Worm (Caenorhabditis elegans) whole organism, late embryonic: ENCODE results near the gene F07C3.2.

ENCODE experiments used
- C08G9.2 ChIP-seq: sonication (generic microtip); optimal IDR thresholded peaks from 2 replicates; lab custom pipeline; 2016; ENCODE audit warnings: mild to moderate bottlenecking, missing genetic modification characterization, moderate library complexity, missing compliant biosample characterization
- T23F11.4 ChIP-seq: fragments of 200-800 bp; sonication (Bioruptor generic); optimal IDR thresholded peaks from 2 replicates; lab custom pipeline; 2018; ENCODE audit warnings: mild to moderate bottlenecking, missing genetic modification characterization, missing compliant biosample characterization
- Y22D7AL.16 ChIP-seq: sonication (generic microtip); optimal IDR thresholded peaks from 2 replicates; lab custom pipeline; 2016; ENCODE audit warnings: missing genetic modification characterization, missing compliant biosample characterization
- ahr-1 ChIP-seq: sonication (generic microtip); optimal IDR thresholded peaks from 2 replicates; lab custom pipeline; 2016; ENCODE audit warnings: missing genetic modification characterization, missing compliant biosample characterization
- ceh-19 ChIP-seq: fragments of 200-800 bp; sonication (Bioruptor generic); optimal IDR thresholded peaks from 2 replicates; lab custom pipeline; 2018; ENCODE audit warnings: mild to moderate bottlenecking, missing genetic modification characterization, missing compliant biosample characterization
- ceh-22 ChIP-seq: sonication (generic microtip); optimal IDR thresholded peaks from 2 replicates; lab custom pipeline; 2017; ENCODE audit warnings: missing biosample characterization, missing genetic modification characterization
- ceh-24 ChIP-seq: sonication (generic microtip); optimal IDR thresholded peaks from 2 replicates; lab custom pipeline; 2016; ENCODE audit warnings: mild to moderate bottlenecking, missing genetic modification characterization, missing compliant biosample characterization
- ceh-31 ChIP-seq: sonication (generic microtip); optimal IDR thresholded peaks from 2 replicates; lab custom pipeline; 2016; ENCODE audit warnings: missing genetic modification characterization, missing compliant biosample characterization
- ceh-34 ChIP-seq: sonication (generic microtip); optimal IDR thresholded peaks from 2 replicates; lab custom pipeline; 2016; ENCODE audit warnings: mild to moderate bottlenecking, missing genetic modification characterization, missing compliant biosample characterization
- ceh-48 ChIP-seq: sonication (generic microtip); optimal IDR thresholded peaks from 2 replicates; lab custom pipeline; 2016; ENCODE audit warnings: missing genetic modification characterization, inconsistent platforms, missing compliant biosample characterization
- dve-1 ChIP-seq: sonication (generic microtip); optimal IDR thresholded peaks from 2 replicates; lab custom pipeline; 2017; ENCODE audit warnings: antibody characterized with exemption, mild to moderate bottlenecking, missing genetic modification characterization, missing compliant biosample characterization
- elt-2 ChIP-seq: sonication (generic microtip); optimal IDR thresholded peaks from 2 replicates; lab custom pipeline; 2016; ENCODE audit warnings: missing genetic modification reagents, missing genetic modification characterization, missing compliant biosample characterization
- elt-4 ChIP-seq: sonication (generic microtip); optimal IDR thresholded peaks from 2 replicates; lab custom pipeline; 2016; ENCODE audit warnings: missing genetic modification characterization, missing compliant biosample characterization
- ets-4 ChIP-seq: sonication (generic microtip); optimal IDR thresholded peaks from 2 replicates; lab custom pipeline; 2016; ENCODE audit warnings: missing genetic modification characterization, missing compliant biosample characterization
- eyg-1 ChIP-seq: sonication (generic microtip); optimal IDR thresholded peaks from 2 replicates; lab custom pipeline; 2016; ENCODE audit warnings: missing genotype, missing genetic modification characterization, missing compliant biosample characterization
- fkh-6 ChIP-seq: sonication (generic microtip); optimal IDR thresholded peaks from 2 replicates; lab custom pipeline; 2016; ENCODE audit warnings: missing genetic modification characterization, missing compliant biosample characterization
- hlh-15 ChIP-seq: sonication (generic microtip); optimal IDR thresholded peaks from 2 replicates; lab custom pipeline; 2016; ENCODE audit warnings: missing genetic modification characterization, missing compliant biosample characterization
- hlh-6 ChIP-seq: sonication (generic microtip); optimal IDR thresholded peaks from 2 replicates; lab custom pipeline; 2016; ENCODE audit warnings: missing genotype, missing genetic modification characterization, missing compliant biosample characterization
- hlh-8 ChIP-seq: sonication (generic microtip); optimal IDR thresholded peaks from 2 replicates; lab custom pipeline; 2016; ENCODE audit warnings: missing genotype, missing genetic modification characterization, missing compliant biosample characterization
- lim-6 ChIP-seq: sonication (generic microtip); optimal IDR thresholded peaks from 2 replicates; lab custom pipeline; 2016; ENCODE audit warnings: missing genetic modification characterization, missing compliant biosample characterization
- pax-1 ChIP-seq: fragments of 150-350 bp; optimal IDR thresholded peaks from 2 replicates; lab custom pipeline; 2014; ENCODE audit warnings: missing biosample characterization, missing genetic modification characterization
- pha-2 ChIP-seq: sonication (generic microtip); optimal IDR thresholded peaks from 2 replicates; lab custom pipeline; 2017; ENCODE audit warnings: mild to moderate bottlenecking, missing genetic modification characterization, missing compliant biosample characterization
- pha-4 ChIP-seq: fragments of 150-350 bp; optimal IDR thresholded peaks from 2 replicates; lab custom pipeline; 2018; ENCODE audit warnings: missing biosample characterization, missing genetic modification reagents, missing genetic modification characterization
- ref-2 ChIP-seq: sonication (generic microtip); optimal IDR thresholded peaks from 2 replicates; lab custom pipeline; 2016; ENCODE audit warnings: missing genetic modification characterization, missing compliant biosample characterization
- rnt-1 ChIP-seq: sonication (generic microtip); optimal IDR thresholded peaks from 2 replicates; lab custom pipeline; 2016; ENCODE audit warnings: missing genetic modification characterization, missing compliant biosample characterization
- sox-2 ChIP-seq: fragments of 200-800 bp; sonication (Bioruptor generic); IDR thresholded peaks from 2 replicates; pipeline ENCODE4 v1.3.6; 2022; ENCODE audit warnings: missing genetic modification reagents, missing genetic modification characterization, missing compliant biosample characterization
- tbx-2 ChIP-seq: sonication (generic microtip); optimal IDR thresholded peaks from 2 replicates; lab custom pipeline; 2016; ENCODE audit warnings: missing genetic modification characterization, missing compliant biosample characterization
- tbx-7 ChIP-seq: sonication (generic microtip); optimal IDR thresholded peaks from 2 replicates; lab custom pipeline; 2016; ENCODE audit warnings: missing genotype, missing genetic modification characterization, missing compliant biosample characterization
- unc-3 ChIP-seq, 2 experiments: fragments of 200-800 bp in 1 of 2; sonication (Bioruptor generic) in 1 of 2; sonication (generic microtip) in 1 of 2; conservative IDR thresholded peaks in 1 of 2; optimal IDR thresholded peaks in 1 of 2; 2 replicates each; pipeline versions ENCODE4 v1.3.6 to Lab custom; 2016 to 2022; ENCODE audit warnings: missing compliant biosample characterization in 2 of 2, missing genetic modification characterization in 2 of 2, missing genetic modification reagents in 1 of 2
- unc-42 ChIP-seq: sonication (generic microtip); optimal IDR thresholded peaks from 2 replicates; lab custom pipeline; 2016; ENCODE audit warnings: missing genotype, missing genetic modification characterization, missing compliant biosample characterization
- zip-5 ChIP-seq: sonication (generic microtip); optimal IDR thresholded peaks from 2 replicates; lab custom pipeline; 2016; ENCODE audit warnings: missing genetic modification characterization, missing compliant biosample characterization
- ztf-16 ChIP-seq: sonication (generic microtip); optimal IDR thresholded peaks from 2 replicates; lab custom pipeline; 2017; ENCODE audit warnings: missing genetic modification characterization, missing compliant biosample characterization

Gene F07C3.2

DNA sequence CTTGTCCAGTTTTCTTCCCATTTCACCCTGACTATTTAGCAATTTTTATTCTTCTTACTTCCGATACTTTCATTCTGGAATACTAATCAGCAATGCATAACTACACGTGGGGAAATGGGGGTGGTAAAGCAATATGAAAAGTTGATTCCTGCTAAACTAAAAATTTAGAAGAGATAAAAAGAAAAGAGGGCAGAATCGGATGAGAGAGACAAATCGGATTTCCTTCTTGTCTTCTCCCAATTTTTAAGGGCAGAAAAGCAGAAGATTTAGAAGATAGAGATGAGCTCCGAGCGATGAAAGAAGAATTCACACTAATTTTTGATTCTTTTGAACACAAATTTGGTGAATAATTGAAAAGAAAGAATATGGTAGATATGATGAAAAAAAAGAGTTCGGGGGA lies 31.8 kb upstream of the F07C3.2 start:
- peak; percentile 93 for TF ChIP-seq unc-42
- TF ChIP-seq ceh-24 (tag; lab: Kevin White, UChicago) = no peak

DNA sequence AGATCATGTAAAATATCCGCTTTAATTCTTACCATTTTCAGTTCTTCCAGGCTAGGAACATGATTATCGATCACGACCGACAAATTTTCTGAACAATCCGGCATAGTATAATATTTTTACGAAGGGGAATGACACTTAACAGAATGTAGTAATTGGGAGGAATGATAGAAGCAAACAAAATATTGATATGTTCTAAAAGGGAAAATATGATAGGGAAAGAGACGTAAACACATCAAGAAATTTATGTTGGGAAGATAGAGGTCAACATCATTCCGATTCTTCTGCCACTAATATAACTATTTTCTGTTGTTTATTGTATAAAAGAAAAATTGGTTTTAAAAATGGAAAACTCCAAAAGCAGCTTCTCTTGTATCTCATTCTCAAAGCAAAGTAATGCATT lies 28.8 kb upstream of the F07C3.2 start, which contains the start of gene C24B5.4:
C24B5.4 (minus strand) TSS at position 206 of the 400 bp plus-strand sequence.
- TF ChIP-seq elt-4 (tag; lab: Kevin White, UChicago) = no peak
- no peak for TF ChIP-seq ceh-34 (tag; lab: Kevin White, UChicago)
- TF ChIP-seq pha-4 (tag; lab: Kevin White, UChicago) = no peak
- no peak for TF ChIP-seq T23F11.4 (GFP tag; lab: Kevin White, UChicago)
- TF ChIP-seq dve-1 (tag; lab: Kevin White, UChicago) = no peak
- no peak for TF ChIP-seq ceh-19 (GFP tag; lab: Kevin White, UChicago)
- no peak for TF ChIP-seq C08G9.2 (tag; lab: Kevin White, UChicago)
- TF ChIP-seq tbx-7 (tag; lab: Kevin White, UChicago) = no peak
- TF ChIP-seq ets-4 (tag; lab: Kevin White, UChicago) = no peak
- TF ChIP-seq ztf-16 (tag; lab: Kevin White, UChicago) = no peak
- no peak for TF ChIP-seq hlh-6 (tag; lab: Kevin White, UChicago)
- no peak for TF ChIP-seq hlh-15 (tag; lab: Kevin White, UChicago)
- TF ChIP-seq lim-6 = no peak
- no peak for TF ChIP-seq ceh-24 (tag; lab: Kevin White, UChicago)
- no peak for TF ChIP-seq ahr-1 (tag; lab: Kevin White, UChicago)
- TF ChIP-seq pha-2 (tag; lab: Kevin White, UChicago) = no peak
- TF ChIP-seq ceh-48 (tag; lab: Kevin White, UChicago) = no peak
- TF ChIP-seq ceh-22 = no peak
- TF ChIP-seq eyg-1 = no peak
- TF ChIP-seq ceh-31 (tag; lab: Kevin White, UChicago) = no peak

DNA sequence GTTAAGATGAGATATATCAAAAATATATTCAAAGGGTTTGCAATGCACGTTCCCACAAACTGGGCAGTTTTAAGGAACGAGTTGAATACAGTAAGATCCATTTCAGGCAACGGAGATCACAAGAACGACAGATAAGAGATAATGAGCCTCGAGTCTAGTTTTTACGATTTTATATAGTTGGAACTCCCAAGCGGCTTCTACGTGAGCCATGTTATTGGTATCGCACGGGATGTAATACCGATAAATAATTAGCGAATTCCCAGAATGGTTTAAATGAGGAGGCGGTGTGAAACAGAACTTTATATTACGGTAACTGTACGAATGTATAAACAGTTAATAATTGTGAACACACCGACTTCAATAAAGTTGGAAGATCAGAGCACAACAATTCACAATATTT lies 27.0 kb upstream of the F07C3.2 start, which contains the start of gene str-177:
str-177 (minus strand) TSS at position 101 of the 400 bp plus-strand sequence.
- TF ChIP-seq tbx-2 (tag; lab: Kevin White, UChicago) (no peak), hlh-8 (tag; lab: Kevin White, UChicago) (no peak), fkh-6 (no peak), rnt-1 (no peak), ets-4 (tag; lab: Kevin White, UChicago) (no peak), ceh-24 (tag; lab: Kevin White, UChicago) (no peak), ceh-19 (GFP tag; lab: Kevin White, UChicago) (no peak), zip-5 (tag; lab: Kevin White, UChicago) (no peak), elt-4 (tag; lab: Kevin White, UChicago) (no peak), T23F11.4 (GFP tag; lab: Kevin White, UChicago) (no peak)

DNA sequence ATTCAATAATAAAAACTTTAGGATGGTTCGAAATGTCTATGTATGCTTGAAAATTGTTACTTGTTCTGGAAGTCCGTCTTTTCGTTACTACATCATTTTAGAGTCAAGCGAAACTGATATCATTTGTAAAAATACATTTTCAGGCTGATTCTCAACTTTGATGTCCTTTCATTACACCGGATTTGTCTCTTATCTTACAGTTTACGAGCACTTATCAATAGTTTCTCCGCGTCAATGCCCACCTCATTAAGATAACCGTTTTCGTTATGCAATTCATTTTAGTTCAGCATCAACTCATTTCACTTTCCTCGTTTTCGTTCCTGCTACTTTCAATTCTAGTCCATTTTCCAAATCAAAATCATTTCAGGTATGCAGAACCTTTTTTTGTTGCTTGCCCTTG lies 23.2 kb upstream of the F07C3.2 start, which contains the start of gene asp-2:
asp-2 (plus strand) TSS at position 368 of the 400 bp plus-strand sequence.
- no peak for TF ChIP-seq ceh-22
- peak; percentile 69 for TF ChIP-seq elt-2
- TF ChIP-seq, all 69 proteins: peak for 1

DNA sequence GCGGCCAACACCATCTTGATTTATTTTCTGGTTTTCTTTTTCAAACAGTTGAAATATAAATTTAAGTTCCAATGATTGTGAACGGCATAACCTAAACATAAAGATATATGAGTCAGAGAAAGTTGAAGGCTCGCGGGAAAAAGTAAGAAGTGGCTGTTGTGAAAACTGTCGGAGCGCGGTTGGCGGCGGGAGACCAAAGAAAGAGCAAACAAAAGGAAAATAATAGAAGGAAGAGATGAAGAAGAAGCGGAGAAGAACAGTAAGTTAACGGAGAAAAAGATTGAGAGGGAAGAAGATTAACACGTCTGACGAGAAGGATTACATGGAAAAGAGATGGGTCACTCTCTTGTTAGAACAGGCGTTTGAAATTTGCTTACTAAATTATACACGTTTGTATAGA lies 18.5 kb upstream of the F07C3.2 start, which contains the start of gene inx-10:
inx-10 (minus strand) TSS at position 101 of the 400 bp plus-strand sequence.
- TF ChIP-seq pha-2 (tag; lab: Kevin White, UChicago) = no peak
- no peak for TF ChIP-seq Y22D7AL.16 (tag; lab: Kevin White, UChicago)
- no peak for TF ChIP-seq ref-2 (tag; lab: Kevin White, UChicago)
- no peak for TF ChIP-seq hlh-6 (tag; lab: Kevin White, UChicago)

DNA sequence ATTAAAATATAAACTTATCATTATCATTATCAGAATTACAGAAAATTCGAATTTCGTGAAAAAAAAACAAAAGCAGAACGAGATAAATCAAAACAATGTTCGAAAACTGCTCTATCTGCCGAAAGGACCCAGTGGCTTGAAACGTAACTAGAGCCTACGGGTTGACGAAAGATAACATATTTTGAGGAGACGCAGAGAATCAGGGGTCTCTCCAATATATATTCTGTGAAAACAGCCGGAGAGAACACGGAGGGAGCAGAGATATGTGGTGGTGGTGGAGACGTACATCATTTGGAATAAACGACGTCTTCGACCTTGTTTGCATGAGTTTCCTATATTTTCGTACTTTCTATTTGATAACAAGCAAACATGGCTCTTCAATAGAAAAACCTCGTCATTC lies 17.0 kb upstream of the F07C3.2 start:
- TF ChIP-seq unc-3 (GFP tag; conservative IDR thresholded peaks at IDR 0.05; lab: Robert Waterston, UW) (no peak), unc-3 (tag; optimal IDR thresholded peaks at IDR 0.05; lab: Kevin White, UChicago) (no peak), ceh-34 (tag; lab: Kevin White, UChicago) (no peak), pha-2 (tag; lab: Kevin White, UChicago) (no peak), sox-2 (GFP tag; lab: Robert Waterston, UW) (no peak), hlh-8 (tag; lab: Kevin White, UChicago) (no peak), pax-1 (tag; lab: Kevin White, UChicago) (no peak)
